Worm (Caenorhabditis elegans) whole organism, mixed stage, embryonic: ENCODE results near the gene rom-2.

Experiments
- M03D4.4 ChIP-seq: sonication (generic microtip); optimal IDR thresholded peaks from 2 replicates; lab custom pipeline; 2017; ENCODE audit warnings: mild to moderate bottlenecking, missing genetic modification characterization, missing compliant biosample characterization
- bed-3 ChIP-seq: fragments of 200-800 bp; sonication (Bioruptor generic); optimal IDR thresholded peaks from 3 replicates; lab custom pipeline; 2018; ENCODE audit warnings: mild to moderate bottlenecking, missing genetic modification characterization, moderate library complexity, missing compliant biosample characterization
- blmp-1 ChIP-seq: fragments of 150-350 bp; optimal IDR thresholded peaks from 2 replicates; lab custom pipeline; 2014; ENCODE audit warnings: missing biosample characterization, missing genetic modification characterization
- ceh-39 ChIP-seq: fragments of 150-350 bp; optimal IDR thresholded peaks from 2 replicates; lab custom pipeline; 2014; ENCODE audit warnings: missing biosample characterization, missing genetic modification characterization
- ceh-43 ChIP-seq: fragments of 200-800 bp; sonication (Bioruptor generic); optimal IDR thresholded peaks from 2 replicates; lab custom pipeline; 2018; ENCODE audit warnings: mild to moderate bottlenecking, missing genetic modification characterization, moderate library complexity, missing compliant biosample characterization
- ceh-83 ChIP-seq: fragments of 200-800 bp; sonication (Bioruptor generic); optimal IDR thresholded peaks from 2 replicates; lab custom pipeline; 2018; ENCODE audit warnings: mild to moderate bottlenecking, missing genetic modification characterization, missing compliant biosample characterization
- ces-1 ChIP-seq: fragments of 150-350 bp; optimal IDR thresholded peaks from 2 replicates; lab custom pipeline; 2014; ENCODE audit warnings: missing biosample characterization, missing genetic modification reagents, missing genetic modification characterization
- cnd-1 ChIP-seq: fragments of 200-800 bp; sonication (Bioruptor generic); optimal IDR thresholded peaks from 2 replicates; lab custom pipeline; 2018; ENCODE audit warnings: mild to moderate bottlenecking, missing genetic modification characterization, missing compliant biosample characterization
- drap-1 ChIP-seq: fragments of 200-800 bp; sonication (Bioruptor generic); optimal IDR thresholded peaks from 3 replicates; lab custom pipeline; 2018; ENCODE audit warnings: mild to moderate bottlenecking, missing genetic modification characterization, missing compliant biosample characterization
- elt-1 ChIP-seq: sonication (generic microtip); optimal IDR thresholded peaks from 2 replicates; lab custom pipeline; 2017; ENCODE audit warnings: missing genetic modification characterization, mild to moderate bottlenecking, missing compliant biosample characterization, antibody characterized with exemption, moderate library complexity, borderline replicate concordance; ENCODE audit not compliant: insufficient read depth
- elt-3 ChIP-seq: fragments of 150-350 bp; optimal IDR thresholded peaks from 2 replicates; lab custom pipeline; 2014; ENCODE audit warnings: missing biosample characterization, missing genetic modification characterization
- flh-1 ChIP-seq: fragments of 200-800 bp; sonication (Bioruptor generic); optimal IDR thresholded peaks from 2 replicates; lab custom pipeline; 2018; ENCODE audit warnings: mild to moderate bottlenecking, missing genetic modification characterization, moderate library complexity, missing compliant biosample characterization
- ham-2 ChIP-seq: fragments of 200-800 bp; sonication (Bioruptor generic); optimal IDR thresholded peaks from 2 replicates; lab custom pipeline; 2018; ENCODE audit warnings: mild to moderate bottlenecking, missing genetic modification characterization, missing compliant biosample characterization
- hlh-1 ChIP-seq: fragments of 150-350 bp; optimal IDR thresholded peaks from 2 replicates; lab custom pipeline; 2014; ENCODE audit warnings: missing biosample characterization, missing genetic modification reagents, missing genetic modification characterization
- lin-13 ChIP-seq: fragments of 150-350 bp; optimal IDR thresholded peaks from 2 replicates; lab custom pipeline; 2014; ENCODE audit warnings: missing biosample characterization, missing genetic modification characterization
- lin-32 ChIP-seq: fragments of 200-800 bp; sonication (Bioruptor generic); optimal IDR thresholded peaks from 2 replicates; lab custom pipeline; 2018; ENCODE audit warnings: mild to moderate bottlenecking, missing genetic modification characterization, missing compliant biosample characterization
- lsy-2 ChIP-seq: fragments of 150-350 bp; optimal IDR thresholded peaks from 2 replicates; lab custom pipeline; 2014; ENCODE audit warnings: missing biosample characterization, missing genetic modification characterization
- mab-5 ChIP-seq: fragments of 150-350 bp; optimal IDR thresholded peaks from 2 replicates; lab custom pipeline; 2014; ENCODE audit warnings: missing biosample characterization, missing genetic modification characterization
- mep-1 ChIP-seq: fragments of 150-350 bp; optimal IDR thresholded peaks from 2 replicates; lab custom pipeline; 2017; ENCODE audit warnings: missing biosample characterization, missing genetic modification reagents, missing genetic modification characterization, inconsistent platforms
- mls-2 ChIP-seq: sonication (generic microtip); optimal IDR thresholded peaks from 2 replicates; lab custom pipeline; 2016; ENCODE audit warnings: mild to moderate bottlenecking, missing genetic modification characterization, moderate library complexity, missing compliant biosample characterization
- nhr-12 ChIP-seq: fragments of 150-350 bp; optimal IDR thresholded peaks from 2 replicates; lab custom pipeline; 2014; ENCODE audit warnings: missing biosample characterization, missing genetic modification characterization
- nhr-2 ChIP-seq: fragments of 150-350 bp; optimal IDR thresholded peaks from 2 replicates; lab custom pipeline; 2014; ENCODE audit warnings: missing biosample characterization, missing genetic modification characterization
- nhr-237 ChIP-seq: fragments of 150-350 bp; optimal IDR thresholded peaks from 2 replicates; lab custom pipeline; 2014; ENCODE audit warnings: missing biosample characterization, missing genetic modification characterization
- nhr-28 ChIP-seq: fragments of 150-350 bp; optimal IDR thresholded peaks from 2 replicates; lab custom pipeline; 2014; ENCODE audit warnings: missing biosample characterization, missing genetic modification characterization
- nhr-76 ChIP-seq: sonication (generic microtip); optimal IDR thresholded peaks from 2 replicates; lab custom pipeline; 2017; ENCODE audit warnings: missing biosample characterization, missing genetic modification characterization
- pha-4 ChIP-seq: fragments of 150-350 bp; optimal IDR thresholded peaks from 2 replicates; lab custom pipeline; 2018; ENCODE audit warnings: missing biosample characterization, missing genetic modification reagents, missing genetic modification characterization
- sem-2 ChIP-seq: fragments of 200-800 bp; sonication (Bioruptor generic); optimal IDR thresholded peaks from 2 replicates; lab custom pipeline; 2018; ENCODE audit warnings: mild to moderate bottlenecking, missing genetic modification characterization, missing compliant biosample characterization
- snpc-4 ChIP-seq: fragments of 150-350 bp; optimal IDR thresholded peaks from 2 replicates; lab custom pipeline; 2014; ENCODE audit warnings: missing biosample characterization, missing genetic modification characterization
- sptf-1 ChIP-seq: sonication (generic microtip); optimal IDR thresholded peaks from 2 replicates; lab custom pipeline; 2017; ENCODE audit warnings: mild to moderate bottlenecking, missing genetic modification characterization, moderate library complexity, missing compliant biosample characterization
- tbx-8 ChIP-seq: fragments of 200-800 bp; sonication (Bioruptor generic); optimal IDR thresholded peaks from 2 replicates; lab custom pipeline; 2018; ENCODE audit warnings: mild to moderate bottlenecking, missing genetic modification characterization, moderate library complexity, missing compliant biosample characterization
- unc-120 ChIP-seq: sonication (generic microtip); optimal IDR thresholded peaks from 2 replicates; lab custom pipeline; 2017; ENCODE audit warnings: missing genetic modification characterization, missing compliant biosample characterization; ENCODE audit not compliant: poor library complexity, severe bottlenecking
- unc-39 ChIP-seq: fragments of 150-350 bp; optimal IDR thresholded peaks from 2 replicates; lab custom pipeline; 2014; ENCODE audit warnings: missing biosample characterization, missing genetic modification characterization
- unc-62 ChIP-seq: fragments of 150-350 bp; optimal IDR thresholded peaks from 2 replicates; lab custom pipeline; 2014; ENCODE audit warnings: missing biosample characterization, missing genetic modification reagents, missing genetic modification characterization
- zip-8 ChIP-seq: fragments of 150-350 bp; optimal IDR thresholded peaks from 2 replicates; lab custom pipeline; 2014; ENCODE audit warnings: missing biosample characterization, missing genetic modification characterization
- ztf-11 ChIP-seq: fragments of 150-350 bp; optimal IDR thresholded peaks from 2 replicates; lab custom pipeline; 2014; ENCODE audit warnings: missing biosample characterization, missing genetic modification characterization

Gene rom-2

DNA sequence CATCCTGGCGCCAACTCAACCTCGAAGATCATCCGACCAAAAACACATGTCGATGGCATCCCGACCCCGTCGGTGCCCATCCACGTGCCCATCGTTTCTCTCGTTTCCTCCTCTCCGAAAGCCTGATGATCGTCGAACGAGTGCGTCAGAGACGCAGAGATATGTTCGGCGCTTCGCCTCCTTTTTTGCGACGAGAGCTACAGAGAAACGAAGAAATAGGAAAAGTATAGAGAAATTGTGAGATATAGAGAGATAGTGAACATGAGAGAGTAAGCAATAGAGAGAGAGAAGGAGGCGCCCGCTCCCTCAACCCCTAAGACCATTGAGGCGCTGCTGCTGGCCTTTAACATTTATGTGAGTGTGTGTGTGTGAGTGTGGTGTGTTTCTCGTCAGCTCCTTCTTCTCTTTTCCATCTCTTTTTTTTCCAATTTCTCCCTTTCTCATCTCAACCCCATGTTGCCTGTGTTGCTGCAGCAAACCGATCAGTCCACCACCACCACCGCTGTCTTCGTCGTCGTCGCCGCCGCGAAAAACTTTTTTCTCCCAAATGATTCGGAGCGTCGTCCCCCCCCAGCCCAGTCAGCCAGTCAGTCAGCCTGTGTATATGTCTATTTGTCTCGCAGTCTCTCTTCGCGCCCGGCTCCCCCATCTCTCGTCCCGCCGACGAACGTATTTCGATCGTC is 23.8 kb upstream of the rom-2 start, which contains the start of gene hlh-11:
Gene hlh-11, plus strand, starts transcription at position 633 of the 683 bp plus-strand sequence.
- TF ChIP-seq lin-13 (tag; lab: Kevin White, UChicago) (peak; percentile 19), ham-2 (no peak), mls-2 (tag; lab: Kevin White, UChicago) (peak; percentile 23), nhr-76 (tag; lab: Kevin White, UChicago) (no peak), drap-1 (GFP tag; lab: Kevin White, UChicago) (no peak), unc-120 (tag; lab: Kevin White, UChicago) (peak; percentile 96), hlh-1 (tag; lab: Kevin White, UChicago) (peak; percentile 25), unc-39 (no peak), ztf-11 (no peak), M03D4.4 (tag; lab: Kevin White, UChicago) (no peak), bed-3 (no peak), snpc-4 (tag; lab: Kevin White, UChicago) (no peak), blmp-1 (tag; lab: Kevin White, UChicago) (no peak), sem-2 (GFP tag; lab: Kevin White, UChicago) (no peak), pha-4 (tag; lab: Kevin White, UChicago) (no peak), nhr-12 (tag; lab: Kevin White, UChicago) (no peak), nhr-2 (tag; lab: Kevin White, UChicago) (no peak), ceh-83 (GFP tag; lab: Kevin White, UChicago) (no peak), zip-8 (no peak), mab-5 (tag; lab: Kevin White, UChicago) (no peak), unc-62 (GFP tag; lab: Kevin White, UChicago) (peak; percentile 20), lsy-2 (tag; lab: Kevin White, UChicago) (peak; percentile 35), nhr-28 (tag; lab: Kevin White, UChicago) (no peak), nhr-237 (tag; lab: Kevin White, UChicago) (peak; percentile 45), elt-1 (tag; lab: Kevin White, UChicago) (no peak), ces-1 (GFP tag; lab: Kevin White, UChicago) (peak; percentile 58), mep-1 (peak; percentile 8), ceh-43 (GFP tag; lab: Kevin White, UChicago) (no peak), flh-1 (peak; percentile 32), elt-3 (tag; lab: Kevin White, UChicago) (no peak)

DNA sequence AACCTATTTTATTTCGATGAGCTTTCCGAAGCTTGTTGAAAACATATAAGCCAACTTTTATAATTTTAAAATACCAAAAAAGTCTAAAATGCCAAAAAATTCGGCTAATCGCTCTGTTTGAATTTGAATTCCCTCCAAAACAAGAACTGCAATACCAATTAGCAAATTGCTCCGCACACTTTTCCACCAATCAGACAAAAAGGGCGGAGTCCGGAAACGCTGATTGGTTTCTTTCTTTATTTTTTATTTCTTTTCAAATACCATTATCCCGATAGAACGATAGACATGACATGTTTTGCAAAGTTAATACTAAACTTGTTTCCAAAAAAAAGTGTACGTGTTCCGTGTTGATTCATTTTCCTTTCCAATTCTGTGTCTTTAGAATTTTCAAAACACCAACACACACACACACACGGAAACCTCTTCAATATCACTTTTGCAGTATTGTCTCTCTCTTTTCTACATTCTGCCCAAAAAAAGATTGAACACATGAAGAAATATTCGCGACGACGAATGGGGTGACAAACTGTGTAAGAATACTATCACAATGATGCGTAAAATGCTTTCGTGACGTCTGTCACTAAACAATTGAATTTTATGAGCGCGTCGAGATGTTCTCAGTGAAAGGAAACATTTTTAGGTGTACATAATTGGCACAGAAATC is 22.3 kb upstream of the rom-2 start:
- TF ChIP-seq blmp-1 (tag; lab: Kevin White, UChicago): no peak
- no peak for TF ChIP-seq M03D4.4 (tag; lab: Kevin White, UChicago)
- TF ChIP-seq drap-1 (GFP tag; lab: Kevin White, UChicago): no peak
- no peak for TF ChIP-seq cnd-1 (tag; lab: Kevin White, UChicago)
- no peak for TF ChIP-seq zip-8
- TF ChIP-seq snpc-4 (tag; lab: Kevin White, UChicago): no peak
- no peak for TF ChIP-seq ztf-11
- TF ChIP-seq mls-2 (tag; lab: Kevin White, UChicago): no peak
- TF ChIP-seq lin-32 (GFP tag; lab: Kevin White, UChicago): no peak
- TF ChIP-seq flh-1: no peak
- TF ChIP-seq nhr-12 (tag; lab: Kevin White, UChicago): no peak
- no peak for TF ChIP-seq sptf-1 (tag; lab: Kevin White, UChicago)

DNA sequence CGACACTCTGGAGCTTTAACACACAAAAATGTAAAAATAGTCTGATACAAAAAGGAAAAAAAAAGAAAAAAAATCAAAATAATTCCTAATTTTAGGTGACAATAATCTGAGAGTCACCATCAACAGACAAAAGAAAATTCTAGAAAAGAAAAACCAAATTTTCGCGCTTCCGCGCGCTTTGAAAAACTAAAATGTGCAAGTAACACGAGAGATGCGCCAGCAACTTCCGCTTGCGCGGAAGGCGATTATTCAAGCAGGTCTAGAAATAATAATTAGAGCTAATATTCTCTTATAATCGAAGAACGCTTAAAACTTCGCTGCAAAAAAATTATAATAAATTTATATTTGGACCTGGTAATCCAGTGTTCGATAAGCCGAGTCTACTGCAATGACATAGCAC is 21.5 kb upstream of the rom-2 start:
- no peak for TF ChIP-seq nhr-237 (tag; lab: Kevin White, UChicago)
- TF ChIP-seq ceh-83 (GFP tag; lab: Kevin White, UChicago): peak; percentile 65
- no peak for TF ChIP-seq unc-39
- no peak for TF ChIP-seq nhr-76 (tag; lab: Kevin White, UChicago)
- TF ChIP-seq ces-1 (GFP tag; lab: Kevin White, UChicago): no peak
- no peak for TF ChIP-seq mep-1
- TF ChIP-seq tbx-8 (GFP tag; lab: Kevin White, UChicago): no peak
- no peak for TF ChIP-seq ham-2
- TF ChIP-seq lin-13 (tag; lab: Kevin White, UChicago): peak; percentile 44
- TF ChIP-seq ceh-39: no peak
- no peak for TF ChIP-seq hlh-1 (tag; lab: Kevin White, UChicago)
- no peak for TF ChIP-seq cnd-1 (tag; lab: Kevin White, UChicago)
- TF ChIP-seq nhr-2 (tag; lab: Kevin White, UChicago): no peak
- no peak for TF ChIP-seq mab-5 (tag; lab: Kevin White, UChicago)
- no peak for TF ChIP-seq sptf-1 (tag; lab: Kevin White, UChicago)
